Fruit fly (Drosophila melanogaster): ENCODE measurements around the gene a5.
A peak's percentile ranks its signal among the peaks of the same experiment; 100 is the strongest.

a5 gene

dm6 chr2L:1312321-1312720 lies 16.6 kb upstream of the a5 start (continued):
- TF ChIP-seq Lpt (GFP tag; optimal IDR thresholded peaks at IDR 0.05), result no peak
- TF ChIP-seq topi (GFP tag; optimal IDR thresholded peaks at IDR 0.05), result peak; percentile 41
- TF ChIP-seq acj6 (GFP tag; optimal IDR thresholded peaks at IDR 0.05), result peak; percentile 25
- peak; percentile 62 for TF ChIP-seq Ets96B (tag; optimal IDR thresholded peaks at IDR 0.05)
- peak; percentile 76 for TF ChIP-seq Eip78C (GFP tag)
- peak; percentile 32 for TF ChIP-seq Sox14 (GFP tag; optimal IDR thresholded peaks at IDR 0.05)
- TF ChIP-seq CG8119 (GFP tag; IDR thresholded peaks at IDR 0.05), result peak; percentile 42; the same call in 1 of the 3 replicates
- TF ChIP-seq Hr39 (GFP tag; optimal IDR thresholded peaks at IDR 0.05), result peak; percentile 28
- peak; percentile 30 for TF ChIP-seq CG31627 (GFP tag; optimal IDR thresholded peaks at IDR 0.05)
- TF ChIP-seq spab (GFP tag; optimal IDR thresholded peaks at IDR 0.05), result peak; percentile 21
- TF ChIP-seq CG6163 (GFP tag; IDR thresholded peaks at IDR 0.05), result peak; percentile 65
- TF ChIP-seq Smox (GFP tag; optimal IDR thresholded peaks at IDR 0.05), result peak; percentile 21
- peak; percentile 19 for TF ChIP-seq CG6792 (GFP tag; optimal IDR thresholded peaks at IDR 0.05)
- TF ChIP-seq CG11294 (GFP tag; IDR thresholded peaks at IDR 0.05), result no peak

dm6 chr2L:1315283-1315682 lies 13.7 kb upstream of the a5 start:
- TF ChIP-seq CG6792 (GFP tag; optimal IDR thresholded peaks at IDR 0.05) (no peak), vri (GFP tag; optimal IDR thresholded peaks at IDR 0.05) (no peak), dac (GFP tag; optimal IDR thresholded peaks at IDR 0.05) (no peak), CG10631 (GFP tag; optimal IDR thresholded peaks at IDR 0.05) (no peak), CG10669 (GFP tag; optimal IDR thresholded peaks at IDR 0.05) (peak; percentile 8), CG3919 (GFP tag; optimal IDR thresholded peaks at IDR 0.05) (peak; percentile 8), OdsH (GFP tag; optimal IDR thresholded peaks at IDR 0.05) (no peak), Ets21C (GFP tag; optimal IDR thresholded peaks at IDR 0.05) (no peak), CG6163 (GFP tag; IDR thresholded peaks at IDR 0.05) (peak; percentile 61), CG16779 (tag; optimal IDR thresholded peaks at IDR 0.05) (no peak), Ets96B (tag; optimal IDR thresholded peaks at IDR 0.05) (peak; percentile 8), Hr4 (GFP tag; optimal IDR thresholded peaks at IDR 0.05) (peak; percentile 7), CG3032 (tag; optimal IDR thresholded peaks at IDR 0.05) (peak; percentile 15), eg (GFP tag; IDR thresholded peaks at IDR 0.05) (peak; percentile 70), Eip93F (GFP tag; optimal IDR thresholded peaks at IDR 0.05) (no peak), CG32006 (GFP tag; optimal IDR thresholded peaks at IDR 0.05) (peak; percentile 18), CG4318 (GFP tag; optimal IDR thresholded peaks at IDR 0.05) (no peak), Eip78C (GFP tag) (peak; percentile 63), CG11762 (GFP tag; optimal IDR thresholded peaks at IDR 0.05; ENCODE audit: insufficient read depth) (no peak)

DNA sequence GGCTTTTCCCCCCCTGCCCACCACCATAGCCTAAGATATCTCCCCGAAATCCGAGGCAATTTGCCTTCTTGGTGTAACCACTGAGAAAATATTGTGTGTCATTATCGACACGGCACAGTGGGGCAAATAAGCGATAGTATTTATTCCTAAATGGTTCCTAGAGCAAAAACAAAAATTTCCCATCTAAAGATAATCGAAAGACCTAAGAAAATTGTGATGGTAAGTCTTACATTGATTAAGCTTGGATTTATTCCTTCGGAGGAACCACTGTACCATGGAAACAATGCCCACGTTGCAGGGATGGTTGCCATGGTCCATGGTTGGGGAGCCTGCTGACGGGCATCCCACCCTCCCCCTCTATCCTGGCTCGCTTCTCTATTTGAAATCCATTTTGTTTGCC lies 12.5 kb upstream of the a5 start:
- TF ChIP-seq OdsH (GFP tag; optimal IDR thresholded peaks at IDR 0.05), result peak; percentile 2
- TF ChIP-seq CG11762 (GFP tag; optimal IDR thresholded peaks at IDR 0.05; ENCODE audit: insufficient read depth), result no peak
- no peak for TF ChIP-seq CG7368 (GFP tag; optimal IDR thresholded peaks at IDR 0.05)
- TF ChIP-seq CG3032 (tag; optimal IDR thresholded peaks at IDR 0.05), result no peak
- TF ChIP-seq eg (GFP tag; IDR thresholded peaks at IDR 0.05), result no peak
- peak; percentile 41 for TF ChIP-seq Eip78C (GFP tag)
- no peak for TF ChIP-seq esn (GFP tag; optimal IDR thresholded peaks at IDR 0.05)
- TF ChIP-seq vri (GFP tag; optimal IDR thresholded peaks at IDR 0.05), result no peak
- TF ChIP-seq Hr4 (GFP tag; optimal IDR thresholded peaks at IDR 0.05), result no peak
- TF ChIP-seq fkh (GFP tag; optimal IDR thresholded peaks at IDR 0.05), result no peak

dm6 chr2L:1333828-1334227 lies 4.9 kb downstream of the a5 start, which contains the start of gene CG5440:
CG5440 (plus strand) TSS chr2L:1334128.
- TF ChIP-seq Sox15 (GFP tag; optimal IDR thresholded peaks at IDR 0.05), result no peak
- no peak for TF ChIP-seq Smox (GFP tag; optimal IDR thresholded peaks at IDR 0.05)
- no peak for TF ChIP-seq topi (GFP tag; optimal IDR thresholded peaks at IDR 0.05)
- TF ChIP-seq CG10631 (GFP tag; optimal IDR thresholded peaks at IDR 0.05), result no peak
- no peak for TF ChIP-seq CG31627 (GFP tag; optimal IDR thresholded peaks at IDR 0.05)
- TF ChIP-seq Met (GFP tag; optimal IDR thresholded peaks at IDR 0.05), result no peak
- no peak for TF ChIP-seq dsx (GFP tag; optimal IDR thresholded peaks at IDR 0.05; ENCODE audit: poor library complexity, severe bottlenecking)
- TF ChIP-seq Eip93F (GFP tag; optimal IDR thresholded peaks at IDR 0.05), result no peak
- no peak for TF ChIP-seq CG11902 (GFP tag; optimal IDR thresholded peaks at IDR 0.05)
- TF ChIP-seq Gug (GFP tag; IDR thresholded peaks at IDR 0.05), result no peak
- no peak for TF ChIP-seq Eip78C (GFP tag)
- no peak for TF ChIP-seq CG11294 (GFP tag; IDR thresholded peaks at IDR 0.05)
- TF ChIP-seq dac (GFP tag; optimal IDR thresholded peaks at IDR 0.05), result no peak
